Fruit fly (Drosophila melanogaster) whole organism, adult: ENCODE data around the gene mRRF2.

Experiments
- CG12768 ChIP-seq: fragments of 200-800 bp; sonication (Bioruptor generic); optimal IDR thresholded peaks from 2 replicates; lab custom pipeline; 2017; ENCODE audit warnings: missing biosample characterization, missing genetic modification characterization, mild to moderate bottlenecking, moderate library complexity, missing genetic modification reagents
- CG1620 ChIP-seq: fragments of 200-800 bp; sonication (Bioruptor generic); optimal IDR thresholded peaks from 2 replicates; lab custom pipeline; 2016; ENCODE audit warnings: missing biosample characterization, missing genetic modification characterization
- CG7101 ChIP-seq: fragments of 200-800 bp; sonication (Bioruptor generic); optimal IDR thresholded peaks from 2 replicates; lab custom pipeline; 2018; ENCODE audit warnings: missing biosample characterization, mild to moderate bottlenecking, missing genetic modification characterization, moderate library complexity
- Clk ChIP-seq: fragments of 200-800 bp; sonication (Bioruptor generic); optimal IDR thresholded peaks from 2 replicates; lab custom pipeline; 2017; ENCODE audit warnings: missing biosample characterization, missing genetic modification characterization
- Crg-1 ChIP-seq: fragments of 200-800 bp; sonication (Bioruptor generic); optimal IDR thresholded peaks from 2 replicates; lab custom pipeline; 2016; ENCODE audit warnings: missing biosample characterization, missing genetic modification characterization
- Hr96 ChIP-seq: fragments of 200-800 bp; sonication (Bioruptor generic); optimal IDR thresholded peaks from 2 replicates; lab custom pipeline; 2016; ENCODE audit warnings: missing biosample characterization, missing genetic modification characterization
- Mnt ChIP-seq: fragments of 200-800 bp; sonication (Bioruptor generic); optimal IDR thresholded peaks from 2 replicates; lab custom pipeline; 2016; ENCODE audit warnings: missing biosample characterization, mild to moderate bottlenecking, missing genetic modification characterization
- cnc ChIP-seq, 2 experiments: fragments of >200 bp; optimal IDR thresholded peaks; 2 replicates each; lab custom pipeline; 2017
- kay ChIP-seq: fragments of 200-800 bp; sonication (Bioruptor generic); peaks from one replicate; lab custom pipeline; 2016; ENCODE audit warnings: missing biosample characterization, missing genetic modification characterization, borderline replicate concordance
- ovo ChIP-seq: fragments of 200-800 bp; sonication (Bioruptor generic); optimal IDR thresholded peaks from 2 replicates; lab custom pipeline; 2016; ENCODE audit warnings: missing biosample characterization, missing genetic modification characterization
- pad ChIP-seq: fragments of 200-800 bp; sonication (Bioruptor generic); optimal IDR thresholded peaks from 3 replicates; lab custom pipeline; 2017; ENCODE audit warnings: missing biosample characterization, missing genetic modification characterization, mild to moderate bottlenecking, moderate library complexity, missing genetic modification reagents
- toe ChIP-seq: fragments of 200-800 bp; sonication (Bioruptor generic); optimal IDR thresholded peaks from 2 replicates; lab custom pipeline; 2016; ENCODE audit warnings: missing biosample characterization, missing genetic modification characterization

DNA sequence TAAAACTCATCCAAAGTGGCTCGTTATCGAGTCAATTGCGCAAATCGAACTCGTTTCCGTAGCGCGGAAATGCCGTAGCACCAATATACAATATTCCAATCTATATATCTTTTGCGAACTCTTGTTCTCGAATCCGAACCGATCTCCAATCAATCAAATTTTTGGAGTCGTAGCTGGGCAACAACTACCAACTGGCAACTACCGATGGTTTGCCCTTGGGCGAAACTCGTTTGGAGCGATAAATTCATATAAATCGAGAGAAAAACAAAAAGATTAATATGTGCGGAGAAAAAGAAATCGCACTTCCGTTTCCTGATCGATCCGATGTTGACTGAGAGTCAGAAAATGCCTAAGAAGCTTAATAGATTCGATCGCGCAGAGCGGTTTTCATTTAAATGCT is 47.8 kb upstream of the mRRF2 start:
- TF ChIP-seq CG7101 (tag; lab: Kevin White, UChicago): no peak
- TF ChIP-seq pad (GFP tag; lab: Kevin White, UChicago): no peak
- TF ChIP-seq Mnt (GFP tag; lab: Kevin White, UChicago): no peak
- no peak for TF ChIP-seq CG1620 (GFP tag; lab: Kevin White, UChicago)
- no peak for TF ChIP-seq cnc (optimal IDR thresholded peaks at IDR 0.05; lab: Kevin White, UChicago)
- TF ChIP-seq kay (GFP tag; lab: Kevin White, UChicago): no peak
- TF ChIP-seq Clk (GFP tag; lab: Kevin White, UChicago): no peak
- no peak for TF ChIP-seq CG12768 (GFP tag; lab: Kevin White, UChicago)
- no peak for TF ChIP-seq Hr96 (GFP tag; lab: Kevin White, UChicago)
- TF ChIP-seq Crg-1: no peak
- no peak for TF ChIP-seq toe (GFP tag; lab: Kevin White, UChicago)
- no peak for TF ChIP-seq ovo (GFP tag; lab: Kevin White, UChicago)
